Fruit fly (Drosophila melanogaster): ENCODE data around the gene ND-15.

DNA sequence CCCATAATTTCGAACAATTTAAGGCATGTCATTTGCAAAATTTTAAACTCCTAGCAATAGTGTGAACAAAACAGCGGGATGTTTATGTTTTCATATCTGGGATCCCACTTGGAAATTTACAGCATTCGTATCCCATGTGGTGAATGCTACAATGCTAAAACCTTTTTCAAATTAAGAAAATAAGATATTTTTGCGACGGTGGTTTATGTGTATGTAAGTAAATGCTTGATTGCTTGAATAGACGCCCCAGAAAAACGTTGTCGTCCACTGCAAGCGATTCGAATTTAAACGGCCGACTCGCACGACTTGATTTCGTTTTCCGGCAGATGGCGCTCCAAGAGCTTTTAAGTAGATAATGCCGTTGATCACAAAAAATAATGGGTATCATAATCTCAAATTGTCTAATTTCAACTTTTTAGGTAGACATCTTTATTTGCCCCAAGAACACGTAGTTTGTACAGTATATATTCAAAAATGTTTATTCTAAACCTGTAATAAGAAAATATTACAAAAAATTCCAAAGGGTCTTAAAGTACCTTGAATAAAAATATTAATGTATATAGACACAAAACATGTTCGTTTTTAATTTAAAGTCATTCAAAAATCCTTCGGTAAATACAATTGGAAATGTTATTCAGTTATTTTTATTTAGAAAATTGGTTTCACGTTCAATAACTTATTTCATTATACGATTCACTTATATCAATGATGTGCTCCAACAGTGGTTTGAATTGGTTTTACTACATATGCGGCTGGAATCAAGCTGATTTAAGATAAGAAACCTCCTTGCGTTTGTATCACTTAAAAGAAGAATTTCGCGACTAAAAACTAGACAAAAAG lies 7.9 kb downstream of the ND-15 start:
- TF ChIP-seq cg (GFP tag; optimal IDR thresholded peaks at IDR 0.05) (no peak), salm (tag; optimal IDR thresholded peaks at IDR 0.05) (no peak), CrebB (tag; optimal IDR thresholded peaks at IDR 0.05) (no peak), ken (GFP tag; IDR thresholded peaks at IDR 0.05) (no peak), CG31224 (GFP tag; IDR thresholded peaks at IDR 0.05) (no peak)
